Worm (Caenorhabditis elegans) whole organism, mixed stage, embryonic: ENCODE results near the gene T19H12.6.

Experiments
- nhr-2 ChIP-seq: fragments of 150-350 bp; optimal IDR thresholded peaks from 2 replicates; lab custom pipeline; 2014; ENCODE audit warnings: missing biosample characterization, missing genetic modification characterization
- nhr-237 ChIP-seq: fragments of 150-350 bp; optimal IDR thresholded peaks from 2 replicates; lab custom pipeline; 2014; ENCODE audit warnings: missing biosample characterization, missing genetic modification characterization
- pha-4 ChIP-seq: fragments of 150-350 bp; optimal IDR thresholded peaks from 2 replicates; lab custom pipeline; 2018; ENCODE audit warnings: missing biosample characterization, missing genetic modification reagents, missing genetic modification characterization
- unc-120 ChIP-seq: sonication (generic microtip); optimal IDR thresholded peaks from 2 replicates; lab custom pipeline; 2017; ENCODE audit warnings: missing genetic modification characterization, missing compliant biosample characterization; ENCODE audit not compliant: poor library complexity, severe bottlenecking
- unc-39 ChIP-seq: fragments of 150-350 bp; optimal IDR thresholded peaks from 2 replicates; lab custom pipeline; 2014; ENCODE audit warnings: missing biosample characterization, missing genetic modification characterization
- unc-62 ChIP-seq: fragments of 150-350 bp; optimal IDR thresholded peaks from 2 replicates; lab custom pipeline; 2014; ENCODE audit warnings: missing biosample characterization, missing genetic modification reagents, missing genetic modification characterization
- zip-8 ChIP-seq: fragments of 150-350 bp; optimal IDR thresholded peaks from 2 replicates; lab custom pipeline; 2014; ENCODE audit warnings: missing biosample characterization, missing genetic modification characterization

- TF ChIP-seq nhr-2 (tag; lab: Kevin White, UChicago) = no peak
- TF ChIP-seq zip-8 (tag; lab: Kevin White, UChicago) = no peak
- no peak for TF ChIP-seq nhr-237 (tag; lab: Kevin White, UChicago)
- TF ChIP-seq pha-4 (tag; lab: Kevin White, UChicago) = no peak
- no peak for TF ChIP-seq unc-120 (tag; lab: Kevin White, UChicago)
- no peak for TF ChIP-seq unc-62
- TF ChIP-seq unc-39 (tag; lab: Kevin White, UChicago) = no peak
Measured at ce11 chrV:4877587-4877986, at the start of gene T19H12.6.
